Worm (Caenorhabditis elegans): ENCODE data around the gene ule-2.
A peak's percentile ranks its signal among the peaks of the same experiment; 100 is the strongest.

The ule-2 gene

ce11 chrIV:14612547-14613329 is 22.2 kb upstream of the ule-2 start (continued):
- peak; percentile 58 for TF ChIP-seq lin-40 (tag; optimal IDR thresholded peaks at IDR 0.05)

ce11 chrIV:14613375-14613774 is 21.6 kb upstream of the ule-2 start:
- TF ChIP-seq lin-54 (GFP tag; optimal IDR thresholded peaks at IDR 0.05) (no peak), die-1 (tag; optimal IDR thresholded peaks at IDR 0.05) (no peak), mel-28 (tag; optimal IDR thresholded peaks at IDR 0.05; ENCODE audit: borderline replicate concordance) (no peak), B0261.1 (tag; optimal IDR thresholded peaks at IDR 0.05) (no peak), dpff-1 (tag; optimal IDR thresholded peaks at IDR 0.05) (no peak), dpl-1 (GFP tag; optimal IDR thresholded peaks at IDR 0.05) (no peak), aptf-2 (GFP tag; conservative IDR thresholded peaks at IDR 0.05) (no peak), F57A8.1 (GFP tag; optimal IDR thresholded peaks at IDR 0.05) (no peak), bed-1 (GFP tag; IDR thresholded peaks at IDR 0.05) (no peak), sea-2 (GFP tag; IDR thresholded peaks at IDR 0.05) (no peak)

- TF ChIP-seq cebp-1 (GFP tag; IDR thresholded peaks at IDR 0.05) (no peak), cebp-1 (tag; optimal IDR thresholded peaks at IDR 0.05) (peak; percentile 23), nhr-120 (GFP tag; IDR thresholded peaks at IDR 0.05) (no peak), rec-8 (tag; optimal IDR thresholded peaks at IDR 0.05) (no peak), K12H6.12 (tag; optimal IDR thresholded peaks at IDR 0.05) (no peak), ceh-58 (GFP tag; IDR thresholded peaks at IDR 0.05) (no peak), hsf-1 (GFP tag; IDR thresholded peaks at IDR 0.05) (no peak), B0336.3 (GFP tag; IDR thresholded peaks at IDR 0.05) (no peak), nhr-80 (tag; optimal IDR thresholded peaks at IDR 0.05) (peak; percentile 9), somi-1 (GFP tag; optimal IDR thresholded peaks at IDR 0.05) (peak; percentile 47), ceh-91 (GFP tag; IDR thresholded peaks at IDR 0.05) (no peak), lin-40 (tag; optimal IDR thresholded peaks at IDR 0.05) (peak; percentile 51), fkh-3 (tag; optimal IDR thresholded peaks at IDR 0.05) (no peak), ama-1 (optimal IDR thresholded peaks at IDR 0.05) (peak; percentile 19), ama-1 (GFP tag; optimal IDR thresholded peaks at IDR 0.05) (no peak), ceh-40 (GFP tag; IDR thresholded peaks at IDR 0.05) (no peak), cebp-2 (GFP tag; IDR thresholded peaks at IDR 0.05) (0 out of 2 replicates have a peak, but pooled peaks have one; percentile 48), ztf-26 (tag; optimal IDR thresholded peaks at IDR 0.05) (peak; percentile 25), mel-28 (tag; optimal IDR thresholded peaks at IDR 0.05; ENCODE audit: borderline replicate concordance) (no peak), die-1 (tag; optimal IDR thresholded peaks at IDR 0.05) (peak; percentile 28), ZK185.1 (tag; optimal IDR thresholded peaks at IDR 0.05; ENCODE audit: poor library complexity, severe bottlenecking) (peak; percentile 3)
Observed at ce11 chrIV:14614176-14614740, 20.7 kb upstream of the ule-2 start.

ce11 chrIV:14616303-14616702 is 18.6 kb upstream of the ule-2 start, which contains the start of gene dmd-6:
TSS of gene dmd-6 (plus strand) at chrIV:14616603.
- TF ChIP-seq xnd-1 (tag; optimal IDR thresholded peaks at IDR 0.05), result no peak
- no peak for TF ChIP-seq B0336.3 (GFP tag; IDR thresholded peaks at IDR 0.05)
- TF ChIP-seq ama-1 (optimal IDR thresholded peaks at IDR 0.05), result peak; percentile 46
- no peak for TF ChIP-seq ama-1 (GFP tag; optimal IDR thresholded peaks at IDR 0.05)

- no peak for TF ChIP-seq attf-3 (GFP tag; conservative IDR thresholded peaks at IDR 0.05)
- peak; percentile 59 for TF ChIP-seq ama-1 (optimal IDR thresholded peaks at IDR 0.05)
- no peak for TF ChIP-seq ama-1 (GFP tag; optimal IDR thresholded peaks at IDR 0.05)
Observed at ce11 chrIV:14617059-14617458, 17.9 kb upstream of the ule-2 start.

Measured in whole organism, young adult.